Worm (Caenorhabditis elegans) whole organism, L4 larva: Measurements from ENCODE around the gene spv-1.
A peak's percentile ranks its signal among the peaks of the same experiment; 100 is the strongest.

Experiments used
- dmd-6 ChIP-seq: fragments of 200-800 bp; sonication (Bioruptor generic); IDR thresholded peaks from 2 replicates; pipeline ENCODE4 v1.3.6; 2022; ENCODE audit warnings: missing genetic modification reagents, missing genetic modification characterization, missing compliant biosample characterization
- mxl-3 ChIP-seq: fragments of 200-800 bp; sonication (Bioruptor generic); optimal IDR thresholded peaks from 2 replicates; lab custom pipeline; 2018; ENCODE audit warnings: mild to moderate bottlenecking, missing genetic modification characterization, missing compliant biosample characterization
- saeg-2 ChIP-seq: fragments of 200-800 bp; sonication (Bioruptor generic); IDR thresholded peaks from 2 replicates; pipeline ENCODE4 v1.3.6; 2022; ENCODE audit warnings: missing genetic modification reagents, missing genetic modification characterization, missing compliant biosample characterization
- zfp-3 ChIP-seq: fragments of 200-800 bp; sonication (Bioruptor generic); conservative IDR thresholded peaks from 2 replicates; pipeline ENCODE4 v1.3.6; 2022; ENCODE audit warnings: missing genetic modification reagents, missing genetic modification characterization, missing compliant biosample characterization

ce11 chrII:7944333-7944744, 15.8 kb upstream of the spv-1 start:
- TF ChIP-seq zfp-3 (GFP tag; lab: Robert Waterston, UW) (no peak), saeg-2 (GFP tag; lab: Robert Waterston, UW) (no peak), mxl-3 (GFP tag; lab: Kevin White, UChicago) (peak; percentile 61), dmd-6 (GFP tag; lab: Robert Waterston, UW) (peak; percentile 75)
